Fruit fly (Drosophila melanogaster): Measurements from ENCODE around the gene CG42831.
A peak's percentile ranks its signal among the peaks of the same experiment; 100 is the strongest.

The CG42831 gene

DNA sequence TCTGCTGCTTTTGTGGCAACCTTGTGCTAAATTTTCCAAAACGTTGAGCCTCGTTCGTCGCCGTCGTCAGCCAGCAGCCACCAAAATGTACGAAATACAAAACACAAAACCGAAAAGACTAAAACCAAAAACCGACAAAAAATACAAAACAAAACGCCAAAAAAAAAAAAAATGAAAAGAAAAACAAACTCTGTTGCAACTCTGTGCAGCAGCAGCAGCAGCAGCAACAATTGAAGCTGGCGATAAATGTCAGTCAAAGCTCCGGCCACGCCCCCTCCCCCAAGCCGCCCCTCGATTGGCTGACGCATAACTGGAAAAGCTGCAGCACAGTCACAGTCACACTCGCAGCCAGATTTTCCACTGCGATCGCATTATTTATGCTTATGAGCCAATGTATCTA, 35.3 kb upstream of the CG42831 start:
- TF ChIP-seq pad (GFP tag; optimal IDR thresholded peaks at IDR 0.05) (no peak), Clk (GFP tag; optimal IDR thresholded peaks at IDR 0.05) (no peak), CG7045 (GFP tag; optimal IDR thresholded peaks at IDR 0.05) (no peak), CG7101 (tag; optimal IDR thresholded peaks at IDR 0.05) (no peak), Mnt (GFP tag; optimal IDR thresholded peaks at IDR 0.05) (no peak), CG12768 (GFP tag; optimal IDR thresholded peaks at IDR 0.05) (no peak), bab1 (GFP tag; optimal IDR thresholded peaks at IDR 0.05) (no peak), CG1620 (GFP tag; optimal IDR thresholded peaks at IDR 0.05) (no peak), cnc (optimal IDR thresholded peaks at IDR 0.05) (no peak), CG14711 (tag; optimal IDR thresholded peaks at IDR 0.05) (no peak), kay (GFP tag; ENCODE audit: borderline replicate concordance) (no peak), cic (GFP tag; optimal IDR thresholded peaks at IDR 0.05) (no peak)

DNA sequence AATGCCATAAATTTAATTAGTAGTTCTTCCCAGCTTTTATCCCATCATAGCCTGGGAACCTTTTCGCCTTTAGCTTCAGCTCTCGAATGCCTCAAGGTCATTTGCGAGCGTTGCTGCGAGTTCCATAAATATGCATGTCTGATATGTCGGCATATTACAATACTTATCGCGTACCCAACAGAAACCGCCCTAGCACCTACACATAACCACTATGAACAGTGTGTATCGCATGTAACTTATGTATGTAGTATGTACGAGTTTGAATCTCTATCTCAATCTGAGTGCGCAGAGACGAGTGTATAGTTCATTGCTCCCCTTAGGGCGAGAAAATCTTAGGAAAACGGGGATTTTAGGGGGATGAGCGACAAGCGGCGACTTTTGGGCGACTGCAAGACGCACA, 33.3 kb upstream of the CG42831 start:
- TF ChIP-seq CG1620 (GFP tag; optimal IDR thresholded peaks at IDR 0.05) (no peak), cnc (optimal IDR thresholded peaks at IDR 0.05) (no peak), pad (GFP tag; optimal IDR thresholded peaks at IDR 0.05) (no peak), CG33017 (tag; optimal IDR thresholded peaks at IDR 0.05) (no peak), Hr96 (GFP tag; optimal IDR thresholded peaks at IDR 0.05) (no peak), CG12768 (GFP tag; optimal IDR thresholded peaks at IDR 0.05) (no peak), Crg-1 (GFP tag; optimal IDR thresholded peaks at IDR 0.05) (no peak), CG5204 (GFP tag; optimal IDR thresholded peaks at IDR 0.05) (no peak), toe (GFP tag; optimal IDR thresholded peaks at IDR 0.05) (no peak), CG7101 (tag; optimal IDR thresholded peaks at IDR 0.05) (no peak), CG14711 (tag; optimal IDR thresholded peaks at IDR 0.05) (no peak), Clk (GFP tag; optimal IDR thresholded peaks at IDR 0.05) (no peak), Mnt (GFP tag; optimal IDR thresholded peaks at IDR 0.05) (no peak), bab1 (GFP tag; optimal IDR thresholded peaks at IDR 0.05) (no peak), CG7045 (GFP tag; optimal IDR thresholded peaks at IDR 0.05) (no peak), CG11617 (GFP tag; optimal IDR thresholded peaks at IDR 0.05) (no peak), tj (GFP tag; optimal IDR thresholded peaks at IDR 0.05) (no peak), kay (GFP tag; ENCODE audit: borderline replicate concordance) (no peak)

DNA sequence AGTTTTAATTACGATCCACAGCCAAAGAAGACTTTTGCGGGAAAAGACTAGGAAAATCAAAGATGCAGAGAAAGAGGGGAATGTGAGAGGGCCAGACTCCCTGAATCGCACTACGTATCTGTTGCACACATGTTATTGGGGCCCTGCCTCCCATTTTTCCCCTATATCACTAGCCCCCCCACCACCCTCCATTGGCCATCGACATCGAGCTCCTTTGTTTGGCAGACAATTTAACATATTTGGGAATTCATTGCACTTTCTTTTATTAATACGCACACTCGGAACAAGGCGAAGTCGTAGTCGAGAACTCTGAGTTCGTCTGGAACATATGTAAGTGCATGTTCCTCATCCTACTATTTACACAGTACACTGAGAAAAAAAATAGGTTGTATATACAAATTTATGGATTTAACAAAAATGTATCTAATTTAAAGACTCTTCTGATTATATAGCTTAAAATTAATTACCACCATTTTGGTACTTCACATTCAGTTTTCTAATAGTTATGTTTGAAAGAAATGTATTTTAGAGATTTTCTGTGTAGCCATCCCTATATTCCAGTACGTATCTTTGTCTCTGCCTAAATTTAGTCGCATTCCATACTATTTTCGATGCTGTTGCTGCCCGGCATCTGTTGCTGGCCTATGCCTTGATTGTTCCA, 31.5 kb upstream of the CG42831 start:
- no peak for TF ChIP-seq toe (GFP tag; optimal IDR thresholded peaks at IDR 0.05)
- TF ChIP-seq CG11617 (GFP tag; optimal IDR thresholded peaks at IDR 0.05) = no peak
- no peak for TF ChIP-seq ovo (GFP tag; optimal IDR thresholded peaks at IDR 0.05)
- no peak for TF ChIP-seq Hr96 (GFP tag; optimal IDR thresholded peaks at IDR 0.05)
- no peak for TF ChIP-seq CG1620 (GFP tag; optimal IDR thresholded peaks at IDR 0.05)
- TF ChIP-seq bab1 (GFP tag; optimal IDR thresholded peaks at IDR 0.05) = no peak
- TF ChIP-seq Clk (GFP tag; optimal IDR thresholded peaks at IDR 0.05) = no peak
- no peak for TF ChIP-seq Mnt (GFP tag; optimal IDR thresholded peaks at IDR 0.05)
- TF ChIP-seq CG12768 (GFP tag; optimal IDR thresholded peaks at IDR 0.05) = no peak
- TF ChIP-seq CG5204 (GFP tag; optimal IDR thresholded peaks at IDR 0.05) = no peak
- no peak for TF ChIP-seq Crg-1 (GFP tag; optimal IDR thresholded peaks at IDR 0.05)

DNA sequence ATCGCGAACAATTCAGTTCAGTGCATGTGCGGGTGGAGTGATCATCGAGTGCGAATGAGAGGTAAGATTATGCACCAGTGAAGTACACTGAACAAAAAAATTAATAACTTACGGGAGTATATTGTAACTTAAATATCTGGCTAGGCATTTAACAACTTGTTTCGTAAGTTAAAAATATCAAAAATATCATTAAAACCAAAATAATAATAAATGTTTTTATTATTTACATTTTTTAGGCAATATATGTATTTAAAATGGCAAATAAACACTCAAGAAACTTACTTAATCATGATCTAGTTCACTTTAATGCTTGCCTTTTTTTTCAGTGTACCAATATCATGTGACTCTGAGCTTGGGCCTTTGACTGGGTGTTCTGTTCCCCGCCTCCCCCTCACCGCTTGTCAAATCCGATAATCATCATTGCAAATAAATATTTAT, 30.0 kb upstream of the CG42831 start:
- TF ChIP-seq CG7045 (GFP tag; optimal IDR thresholded peaks at IDR 0.05) = peak; percentile 75
- TF ChIP-seq CG14711 (tag; optimal IDR thresholded peaks at IDR 0.05) = peak; percentile 65
- peak; percentile 43 for TF ChIP-seq bab1 (GFP tag; optimal IDR thresholded peaks at IDR 0.05)
- peak; percentile 71 for TF ChIP-seq CG7101 (tag; optimal IDR thresholded peaks at IDR 0.05)
- no peak for TF ChIP-seq Mnt (GFP tag; optimal IDR thresholded peaks at IDR 0.05)
- TF ChIP-seq kay (GFP tag; ENCODE audit: borderline replicate concordance) = no peak
- no peak for TF ChIP-seq Hr96 (GFP tag; optimal IDR thresholded peaks at IDR 0.05)
- no peak for TF ChIP-seq ovo (GFP tag; optimal IDR thresholded peaks at IDR 0.05)
- no peak for TF ChIP-seq cnc (optimal IDR thresholded peaks at IDR 0.05)
- TF ChIP-seq pad (GFP tag; optimal IDR thresholded peaks at IDR 0.05) = peak; percentile 56
- TF ChIP-seq CG5204 (GFP tag; optimal IDR thresholded peaks at IDR 0.05) = peak; percentile 6
- peak; percentile 83 for TF ChIP-seq CG12768 (GFP tag; optimal IDR thresholded peaks at IDR 0.05)
- TF ChIP-seq Crg-1 (GFP tag; optimal IDR thresholded peaks at IDR 0.05) = no peak
- no peak for TF ChIP-seq toe (GFP tag; optimal IDR thresholded peaks at IDR 0.05)
- peak; percentile 75 for TF ChIP-seq CG33017 (tag; optimal IDR thresholded peaks at IDR 0.05)
- peak; percentile 76 for TF ChIP-seq CG11617 (GFP tag; optimal IDR thresholded peaks at IDR 0.05)
- no peak for TF ChIP-seq CG1620 (GFP tag; optimal IDR thresholded peaks at IDR 0.05)
- peak; percentile 35 for TF ChIP-seq tj (GFP tag; optimal IDR thresholded peaks at IDR 0.05)
- peak; percentile 24 for TF ChIP-seq cic (GFP tag; optimal IDR thresholded peaks at IDR 0.05)
- TF ChIP-seq Clk (GFP tag; optimal IDR thresholded peaks at IDR 0.05) = peak; percentile 60

DNA sequence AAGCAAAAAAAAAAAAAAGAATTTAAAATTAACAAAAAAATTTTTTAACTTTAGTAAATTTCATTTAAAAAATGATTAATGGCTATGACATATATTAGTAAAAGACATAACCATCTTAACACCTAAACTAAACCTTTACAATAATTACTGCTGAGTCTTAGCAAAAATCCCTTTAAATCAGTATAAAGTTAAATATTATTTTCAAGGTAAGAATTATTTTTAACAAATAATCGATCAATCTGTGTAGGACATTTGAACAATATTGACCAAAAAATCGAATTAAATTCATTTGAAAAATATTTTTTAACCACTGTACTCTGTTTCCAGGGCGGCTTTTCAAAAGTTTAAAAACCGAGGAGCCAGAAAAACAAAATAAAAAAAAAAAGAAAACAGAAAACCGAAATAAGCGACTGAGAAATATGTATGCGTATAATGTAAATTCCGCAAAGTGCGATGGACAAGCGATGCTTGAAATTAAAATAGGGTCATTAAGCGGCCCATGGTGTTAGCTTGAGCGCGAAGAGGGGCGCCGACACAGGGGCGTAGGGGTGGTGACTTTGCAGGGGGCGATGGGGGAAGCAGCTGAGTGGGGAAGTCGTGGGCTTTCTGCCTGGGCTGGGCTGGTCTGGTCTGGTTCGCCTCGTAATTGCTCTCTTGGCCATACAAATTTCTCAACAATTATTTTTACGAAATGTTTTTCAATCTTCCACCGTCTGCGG, 28.5 kb upstream of the CG42831 start:
- no peak for TF ChIP-seq Mnt (GFP tag; optimal IDR thresholded peaks at IDR 0.05)

DNA sequence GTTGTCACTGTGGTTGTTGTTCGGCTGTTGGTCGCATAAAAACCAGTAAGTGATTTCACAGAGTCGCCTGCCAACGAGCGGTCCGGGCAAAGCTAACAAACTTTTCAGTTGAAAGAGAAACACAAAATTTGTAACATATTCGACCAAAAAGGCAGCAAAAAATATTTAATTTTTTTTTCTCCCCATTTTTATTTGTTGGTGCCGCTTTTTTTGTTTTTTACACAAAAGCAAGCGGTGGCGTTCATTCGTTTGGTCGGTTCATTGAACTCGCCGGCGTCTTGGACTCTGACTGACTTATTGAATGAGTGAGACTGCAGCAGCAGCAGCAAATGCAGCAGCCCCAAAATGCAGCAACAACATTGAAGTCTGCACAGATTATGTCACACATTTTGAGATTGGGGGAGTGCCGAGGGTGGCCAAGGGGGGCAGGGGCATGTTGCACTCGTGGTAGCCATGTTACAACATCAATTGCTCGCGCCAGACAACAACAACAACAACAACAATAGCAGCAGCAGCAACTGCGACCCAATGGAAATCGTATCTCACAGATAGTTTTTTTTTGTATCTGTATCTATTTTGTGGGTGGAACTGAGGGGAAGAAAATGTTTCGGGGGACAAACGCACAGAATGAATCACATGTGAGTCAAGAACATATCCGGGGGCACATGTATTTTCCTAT, 26.8 kb upstream of the CG42831 start:
- TF ChIP-seq CG7101 (tag; optimal IDR thresholded peaks at IDR 0.05) (no peak), Hr96 (GFP tag; optimal IDR thresholded peaks at IDR 0.05) (no peak)

Data from whole organism, adult.